Worm (Caenorhabditis elegans): Measurements from ENCODE around the gene Y116A8C.465.

Gene Y116A8C.465

DNA sequence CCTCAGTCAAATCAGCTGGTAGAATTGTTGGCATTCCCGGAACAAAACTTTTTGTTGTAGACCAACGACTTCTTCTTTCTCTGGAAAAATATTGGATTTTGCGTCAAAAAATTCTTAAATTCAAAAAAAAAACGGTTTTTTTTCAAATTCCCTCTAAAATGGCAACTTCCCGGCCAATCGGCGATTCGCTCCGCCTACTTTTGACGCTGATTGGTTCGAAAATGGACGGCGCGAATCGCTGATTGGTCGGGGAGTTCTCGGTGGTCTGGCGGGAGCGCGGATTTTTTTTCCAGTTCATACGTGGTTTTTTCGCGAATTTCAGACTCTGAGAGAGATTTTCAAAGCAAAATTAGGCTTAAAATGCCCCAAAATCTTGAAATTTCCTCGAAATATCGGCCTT lies 43.8 kb downstream of the Y116A8C.465 start:
- no peak for TF ChIP-seq T22C8.4 (GFP tag; IDR thresholded peaks at IDR 0.05)
- TF ChIP-seq ref-1 (GFP tag; conservative IDR thresholded peaks at IDR 0.05), result no peak

DNA sequence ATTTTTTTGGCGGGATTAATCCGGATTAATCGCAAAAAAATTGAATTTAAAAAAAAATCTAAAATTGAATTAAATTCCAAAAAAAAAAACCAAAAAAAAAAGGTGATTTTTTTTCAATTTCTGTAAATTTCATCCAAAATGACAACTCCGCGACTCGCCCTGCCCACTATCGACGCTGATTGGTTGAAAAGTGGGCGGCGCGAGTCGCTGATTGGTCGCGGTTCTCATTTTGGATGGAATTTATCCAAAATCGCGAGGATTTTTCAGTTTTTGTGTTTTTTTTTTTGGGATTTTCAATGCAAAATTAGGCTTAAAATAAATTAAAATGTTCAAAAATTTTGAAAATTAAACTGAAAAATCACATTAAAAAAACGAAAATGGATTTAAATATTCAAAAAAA lies 44.4 kb downstream of the Y116A8C.465 start:
- TF ChIP-seq ztf-29 (GFP tag; IDR thresholded peaks at IDR 0.05) (no peak), med-1 (GFP tag; optimal IDR thresholded peaks at IDR 0.05; ENCODE audit: insufficient read depth) (no peak), tab-1 (GFP tag; IDR thresholded peaks at IDR 0.05) (no peak), klf-2 (GFP tag; conservative IDR thresholded peaks at IDR 0.05) (no peak), cog-1 (tag; optimal IDR thresholded peaks at IDR 0.05) (no peak)

DNA sequence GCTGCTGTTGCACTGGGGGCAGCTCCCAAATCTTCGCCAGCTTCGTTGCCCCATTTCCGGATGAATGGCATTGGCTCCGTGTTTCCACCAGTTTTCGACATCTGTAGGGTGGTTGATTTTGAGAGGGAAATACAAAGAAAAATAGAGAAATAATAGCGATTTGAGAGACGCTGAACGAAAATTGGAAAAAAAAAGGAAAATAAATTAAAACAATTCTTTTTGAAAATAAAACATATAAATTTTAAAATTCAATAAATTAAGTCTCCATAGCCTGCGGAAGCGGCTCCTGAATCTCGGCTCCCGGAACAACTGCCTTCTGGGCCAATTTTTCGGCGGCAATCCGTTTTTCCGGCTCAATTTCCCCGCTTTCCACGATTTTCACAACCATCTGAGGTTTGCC lies 45.8 kb downstream of the Y116A8C.465 start, which contains the start of gene sfa-1:
TSS of gene sfa-1 (minus strand) at position 101 of the 400 bp plus-strand sequence.
- TF ChIP-seq med-1 (GFP tag; optimal IDR thresholded peaks at IDR 0.05; ENCODE audit: insufficient read depth), result no peak
- no peak for TF ChIP-seq flt-1 (GFP tag; IDR thresholded peaks at IDR 0.05)
- no peak for TF ChIP-seq T22C8.4 (GFP tag; IDR thresholded peaks at IDR 0.05)
- TF ChIP-seq ztf-29 (GFP tag; IDR thresholded peaks at IDR 0.05), result no peak
- TF ChIP-seq ref-1 (GFP tag; conservative IDR thresholded peaks at IDR 0.05), result no peak
- no peak for TF ChIP-seq ztf-23 (GFP tag; IDR thresholded peaks at IDR 0.05)
- no peak for TF ChIP-seq cog-1 (tag; optimal IDR thresholded peaks at IDR 0.05)
- no peak for TF ChIP-seq klf-2 (GFP tag; conservative IDR thresholded peaks at IDR 0.05)
- TF ChIP-seq tab-1 (GFP tag; IDR thresholded peaks at IDR 0.05), result no peak

DNA sequence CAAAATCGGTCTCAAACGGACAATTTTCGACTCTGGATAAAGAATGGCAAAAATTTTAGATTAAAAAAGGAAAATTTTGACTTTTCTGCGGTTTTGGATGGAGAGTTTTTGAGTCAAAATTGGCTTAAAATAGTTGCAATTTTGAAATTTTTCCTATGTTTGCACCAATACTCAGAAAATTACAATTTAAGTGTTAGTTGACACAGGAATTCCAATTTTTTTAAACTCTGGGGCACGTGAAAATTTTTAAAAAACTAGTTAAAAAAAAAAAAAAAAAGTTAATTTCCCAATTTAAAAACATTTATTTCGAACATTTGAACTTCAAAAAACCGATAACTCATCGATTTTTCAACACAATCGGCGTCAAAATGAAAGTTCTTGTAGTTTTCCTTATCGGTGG lies 46.8 kb downstream of the Y116A8C.465 start, which contains the start of gene Y116A8C.33:
TSS of gene Y116A8C.33 (plus strand) at position 301 of the 400 bp plus-strand sequence.
- TF ChIP-seq ztf-23 (GFP tag; IDR thresholded peaks at IDR 0.05) (no peak), T22C8.4 (GFP tag; IDR thresholded peaks at IDR 0.05) (no peak), ztf-29 (GFP tag; IDR thresholded peaks at IDR 0.05) (no peak), tab-1 (GFP tag; IDR thresholded peaks at IDR 0.05) (no peak), med-1 (GFP tag; optimal IDR thresholded peaks at IDR 0.05; ENCODE audit: insufficient read depth) (no peak), klf-2 (GFP tag; conservative IDR thresholded peaks at IDR 0.05) (no peak), flt-1 (GFP tag; IDR thresholded peaks at IDR 0.05) (no peak), cog-1 (tag; optimal IDR thresholded peaks at IDR 0.05) (no peak), ref-1 (GFP tag; conservative IDR thresholded peaks at IDR 0.05) (no peak)
